Fruit fly (Drosophila melanogaster) whole organism, embryonic: Measurements from ENCODE around the gene CG2962.

ENCODE experiments used
- ATbp ChIP-seq: fragments of 200-800 bp; sonication (Bioruptor generic); optimal IDR thresholded peaks from 2 replicates; lab custom pipeline; 2017; ENCODE audit warnings: missing biosample characterization, mild to moderate bottlenecking, missing genetic modification characterization, missing genetic modification reagents
- Abd-B ChIP-seq: fragments of 200-800 bp; sonication (Bioruptor generic); optimal IDR thresholded peaks from 2 replicates; lab custom pipeline; 2018; ENCODE audit warnings: missing biosample characterization, mild to moderate bottlenecking, missing genetic modification characterization, moderate library complexity
- Atf3 ChIP-seq: fragments of 200-800 bp; sonication (Bioruptor generic); optimal IDR thresholded peaks from 3 replicates; lab custom pipeline; 2016; ENCODE audit warnings: missing biosample characterization, missing genetic modification characterization
- Awh ChIP-seq: fragments of 200-800 bp; sonication (Bioruptor generic); IDR thresholded peaks from 2 replicates; pipeline ENCODE4, ENCODE4 v1.3.6; 2022; ENCODE audit warnings: missing biosample characterization, missing genetic modification characterization
- CG10147 ChIP-seq: fragments of 200-800 bp; sonication (Bioruptor generic); optimal IDR thresholded peaks from 2 replicates; lab custom pipeline; 2019; ENCODE audit warnings: missing biosample characterization, mild to moderate bottlenecking, missing genetic modification characterization, moderate library complexity
- CG10565 ChIP-seq: fragments of 200-800 bp; sonication (Bioruptor generic); optimal IDR thresholded peaks from 3 replicates; lab custom pipeline; 2016; ENCODE audit warnings: missing biosample characterization, mild to moderate bottlenecking, missing genetic modification characterization
- CG10654 ChIP-seq: fragments of 200-800 bp; sonication (Bioruptor generic); optimal IDR thresholded peaks from 2 replicates; lab custom pipeline; 2016; ENCODE audit warnings: missing biosample characterization, missing genetic modification characterization
- CG14710 ChIP-seq: fragments of 200-800 bp; sonication (Bioruptor generic); optimal IDR thresholded peaks from 3 replicates; lab custom pipeline; 2019; ENCODE audit warnings: missing biosample characterization, mild to moderate bottlenecking, missing genetic modification characterization, moderate library complexity
- CG15011 ChIP-seq: fragments of 200-800 bp; sonication (Bioruptor generic); optimal IDR thresholded peaks from 3 replicates; lab custom pipeline; 2018; ENCODE audit warnings: missing biosample characterization, mild to moderate bottlenecking, missing genetic modification characterization
- CG1602 ChIP-seq: fragments of 200-800 bp; sonication (Bioruptor generic); optimal IDR thresholded peaks from 3 replicates; lab custom pipeline; 2016; ENCODE audit warnings: missing biosample characterization, missing genetic modification characterization
- CG17328 ChIP-seq: fragments of 200-800 bp; sonication (Bioruptor generic); IDR thresholded peaks from 2 replicates; pipeline ENCODE4 v1.3.6; 2022; ENCODE audit warnings: missing biosample characterization, missing genetic modification characterization
- CG17912 ChIP-seq: fragments of 200-800 bp; sonication (Bioruptor generic); optimal IDR thresholded peaks from 2 replicates; lab custom pipeline; 2018; ENCODE audit warnings: missing biosample characterization, mild to moderate bottlenecking, missing genetic modification characterization
- CG3163 ChIP-seq: fragments of 200-800 bp; sonication (Bioruptor generic); optimal IDR thresholded peaks from 3 replicates; lab custom pipeline; 2016; ENCODE audit warnings: missing biosample characterization, missing genetic modification characterization
- CG34376 ChIP-seq: fragments of 200-800 bp; sonication (Bioruptor generic); optimal IDR thresholded peaks from 2 replicates; lab custom pipeline; 2018; ENCODE audit warnings: missing biosample characterization, mild to moderate bottlenecking, missing genetic modification characterization
- CG3995 ChIP-seq: fragments of 200-800 bp; sonication (Bioruptor generic); optimal IDR thresholded peaks from 3 replicates; lab custom pipeline; 2016; ENCODE audit warnings: missing biosample characterization, missing genetic modification characterization
- CG42726 ChIP-seq: fragments of 200-800 bp; sonication (Bioruptor generic); IDR thresholded peaks from 2 replicates; pipeline ENCODE4 v1.3.6; 2022; ENCODE audit warnings: missing biosample characterization, missing genetic modification characterization; ENCODE audit not compliant: partially characterized antibody
- CG4820 ChIP-seq: fragments of 200-800 bp; sonication (Bioruptor generic); optimal IDR thresholded peaks from 3 replicates; lab custom pipeline; 2016; ENCODE audit warnings: missing biosample characterization, missing genetic modification characterization
- CG8359 ChIP-seq: fragments of 200-800 bp; sonication (Bioruptor generic); optimal IDR thresholded peaks from 2 replicates; lab custom pipeline; 2017; ENCODE audit warnings: missing biosample characterization, mild to moderate bottlenecking, missing genetic modification characterization, borderline replicate concordance
- CG9609 ChIP-seq: fragments of 200-800 bp; sonication (Bioruptor generic); optimal IDR thresholded peaks from 3 replicates; lab custom pipeline; 2016; ENCODE audit warnings: missing biosample characterization, missing genetic modification characterization
- CG9727 ChIP-seq: fragments of 200-800 bp; sonication (Bioruptor generic); optimal IDR thresholded peaks from 3 replicates; lab custom pipeline; 2017; ENCODE audit warnings: missing biosample characterization, mild to moderate bottlenecking, missing genetic modification characterization
- Chrac-16 ChIP-seq: fragments of 200-800 bp; sonication (Bioruptor generic); optimal IDR thresholded peaks from 3 replicates; lab custom pipeline; 2016; ENCODE audit warnings: missing biosample characterization, missing genetic modification characterization
- D19A ChIP-seq: fragments of 200-800 bp; optimal IDR thresholded peaks from 3 replicates; lab custom pipeline; 2019; ENCODE audit warnings: missing biosample characterization, mild to moderate bottlenecking, missing genetic modification characterization, moderate library complexity
- Dek ChIP-seq: fragments of 200-800 bp; sonication (Bioruptor generic); optimal IDR thresholded peaks from 3 replicates; lab custom pipeline; 2019; ENCODE audit warnings: missing biosample characterization, mild to moderate bottlenecking, missing genetic modification characterization, moderate library complexity
- Dll ChIP-seq: fragments of 200-800 bp; sonication (Bioruptor generic); IDR thresholded peaks from 4 replicates; pipeline ENCODE4 v1.3.6; 2022; ENCODE audit warnings: missing biosample characterization, missing genetic modification characterization; ENCODE audit not compliant: partially characterized antibody
- ERR ChIP-seq: fragments of 200-800 bp; sonication (Bioruptor generic); optimal IDR thresholded peaks from 2 replicates; lab custom pipeline; 2016; ENCODE audit warnings: missing biosample characterization, missing genetic modification characterization
- Fer2 ChIP-seq: fragments of 200-800 bp; sonication (Bioruptor generic); optimal IDR thresholded peaks from 2 replicates; lab custom pipeline; 2018; ENCODE audit warnings: missing biosample characterization, mild to moderate bottlenecking, missing genetic modification characterization, moderate library complexity
- H2.0 ChIP-seq: fragments of 200-800 bp; sonication (Bioruptor generic); IDR thresholded peaks from 2 replicates; pipeline ENCODE4 v1.3.6; 2022; ENCODE audit warnings: missing biosample characterization, missing genetic modification characterization
- HmgD ChIP-seq: fragments of 200-800 bp; sonication (Bioruptor generic); optimal IDR thresholded peaks from 3 replicates; lab custom pipeline; 2016; ENCODE audit warnings: missing biosample characterization, missing genetic modification characterization
- MESR4 ChIP-seq: fragments of 200-800 bp; sonication (Bioruptor generic); optimal IDR thresholded peaks from 2 replicates; lab custom pipeline; 2018; ENCODE audit warnings: missing biosample characterization, mild to moderate bottlenecking, missing genetic modification characterization, moderate library complexity
- Meics ChIP-seq: fragments of 200-800 bp; sonication (Bioruptor generic); optimal IDR thresholded peaks from 2 replicates; lab custom pipeline; 2017; ENCODE audit warnings: missing biosample characterization, mild to moderate bottlenecking, missing genetic modification characterization
- NFAT ChIP-seq: fragments of 200-800 bp; sonication (Bioruptor generic); IDR thresholded peaks from 2 replicates; pipeline ENCODE4 v1.3.6; 2022; ENCODE audit warnings: missing biosample characterization, missing genetic modification characterization
- Spps ChIP-seq: fragments of 200-800 bp; sonication (Bioruptor generic); optimal IDR thresholded peaks from 2 replicates; lab custom pipeline; 2018; ENCODE audit warnings: missing biosample characterization, mild to moderate bottlenecking, missing genetic modification characterization
- Sry-δ ChIP-seq: fragments of 200-800 bp; sonication (Bioruptor generic); optimal IDR thresholded peaks from 2 replicates; lab custom pipeline; 2016; ENCODE audit warnings: missing biosample characterization, missing genetic modification characterization
- Vsx1 ChIP-seq: fragments of 200-800 bp; sonication (Bioruptor generic); optimal IDR thresholded peaks from 2 replicates; lab custom pipeline; 2017; ENCODE audit warnings: missing biosample characterization, mild to moderate bottlenecking, missing genetic modification characterization, missing genetic modification reagents
- Xbp1 ChIP-seq: fragments of 200-800 bp; sonication (Bioruptor generic); optimal IDR thresholded peaks from 3 replicates; lab custom pipeline; 2016; ENCODE audit warnings: missing biosample characterization, mild to moderate bottlenecking, missing genetic modification characterization
- Xrp1 ChIP-seq: fragments of 200-800 bp; sonication (Bioruptor generic); IDR thresholded peaks from 2 replicates; pipeline ENCODE4 v1.3.6; 2022; ENCODE audit warnings: missing biosample characterization, missing genetic modification characterization
- al ChIP-seq: fragments of 200-800 bp; sonication (Bioruptor generic); IDR thresholded peaks from 2 replicates; pipeline ENCODE4 v1.3.6; 2022; ENCODE audit warnings: missing biosample characterization, missing genetic modification characterization
- ato ChIP-seq: fragments of 200-800 bp; sonication (Bioruptor generic); IDR thresholded peaks from 2 replicates; pipeline ENCODE4 v1.3.6; 2022; ENCODE audit warnings: missing biosample characterization, missing genetic modification characterization; ENCODE audit not compliant: partially characterized antibody
- crc ChIP-seq: fragments of 200-800 bp; sonication (Bioruptor generic); optimal IDR thresholded peaks from 2 replicates; lab custom pipeline; 2016; ENCODE audit warnings: missing biosample characterization, missing genetic modification characterization
- dpn ChIP-seq, 2 experiments: fragments of 200-800 bp; sonication (Bioruptor generic); optimal IDR thresholded peaks; 3 replicates each; lab custom pipeline; 2016; ENCODE audit warnings: missing biosample characterization in 2 of 2, missing genetic modification characterization in 2 of 2
- ftz-f1 ChIP-seq: fragments of 200-800 bp; sonication (Bioruptor generic); optimal IDR thresholded peaks from 2 replicates; lab custom pipeline; 2016; ENCODE audit warnings: missing biosample characterization, missing genetic modification characterization
- insv ChIP-seq, 2 experiments: fragments of 200-800 bp; sonication (Bioruptor generic); optimal IDR thresholded peaks; 3 replicates each; lab custom pipeline; 2016 to 2018; ENCODE audit warnings: missing biosample characterization in 2 of 2, missing genetic modification characterization in 2 of 2
- jumu ChIP-seq: fragments of 200-800 bp; sonication (Bioruptor generic); optimal IDR thresholded peaks from 3 replicates; lab custom pipeline; 2016; ENCODE audit warnings: missing biosample characterization, missing genetic modification characterization
- lola ChIP-seq, 3 experiments: fragments of >200 bp in 2 of 3; fragments of 200-800 bp in 1 of 3; sonication (Bioruptor generic) in 1 of 3; optimal IDR thresholded peaks; 2 replicates each; lab custom pipeline; 2017 to 2019; ENCODE audit warnings: missing biosample characterization in 3 of 3, missing genetic modification characterization in 3 of 3, mild to moderate bottlenecking in 1 of 3, moderate library complexity in 1 of 3
- pho ChIP-seq: fragments of 200-800 bp; sonication (Bioruptor generic); optimal IDR thresholded peaks from 2 replicates; lab custom pipeline; 2016; ENCODE audit warnings: missing biosample characterization, missing genetic modification characterization
- ro ChIP-seq: fragments of 200-800 bp; sonication (Bioruptor generic); IDR thresholded peaks from 2 replicates; pipeline ENCODE4 v1.3.6; 2022; ENCODE audit warnings: missing biosample characterization, missing genetic modification characterization
- sima ChIP-seq: fragments of 200-800 bp; sonication (Bioruptor generic); optimal IDR thresholded peaks from 2 replicates; lab custom pipeline; 2016; ENCODE audit warnings: missing biosample characterization, missing genetic modification characterization
- tx ChIP-seq: fragments of 200-800 bp; sonication (Bioruptor generic); optimal IDR thresholded peaks from 2 replicates; lab custom pipeline; 2016; ENCODE audit warnings: missing biosample characterization, missing genetic modification characterization
- zf30C ChIP-seq: fragments of 200-800 bp; sonication (Bioruptor generic); optimal IDR thresholded peaks from 3 replicates; lab custom pipeline; 2018; ENCODE audit warnings: missing biosample characterization, mild to moderate bottlenecking, missing genetic modification characterization

The CG2962 gene

DNA sequence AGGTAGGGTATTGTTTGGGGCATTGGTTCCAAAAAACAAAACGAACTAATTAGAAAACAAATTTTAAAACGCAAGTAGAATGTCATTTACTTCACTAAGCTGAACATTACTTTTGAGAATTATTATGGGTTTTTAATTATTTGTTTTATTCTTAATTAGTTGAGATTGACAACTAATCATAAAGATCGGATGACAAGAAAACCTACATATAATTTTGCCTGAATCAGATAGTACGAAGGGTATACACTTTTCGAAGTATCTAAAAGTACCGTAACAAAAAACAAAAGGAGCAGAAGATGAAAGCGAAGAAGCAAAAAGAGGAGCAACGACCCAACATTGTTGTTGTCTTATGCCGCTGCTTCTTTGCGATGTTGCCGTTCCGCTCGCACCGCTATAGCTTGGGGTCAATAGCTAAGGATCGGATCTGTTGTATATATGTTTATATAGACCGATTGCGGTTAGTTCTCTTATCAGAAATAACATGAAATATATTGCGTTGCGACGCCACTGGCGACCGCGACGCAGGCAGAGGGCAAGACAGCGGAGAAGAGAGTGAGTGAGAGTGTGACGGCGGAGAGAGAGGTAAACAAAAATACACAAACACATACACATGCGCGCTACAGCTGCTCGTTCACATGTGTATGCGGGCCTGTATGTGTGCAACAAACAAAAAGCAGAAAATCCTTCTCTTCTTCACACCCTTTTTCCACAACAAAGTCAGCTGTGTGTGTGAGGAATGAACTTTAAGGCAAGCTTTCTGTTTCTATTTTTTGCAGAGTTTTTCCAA lies 5.1 kb downstream of the CG2962 start (continued):
- TF ChIP-seq crc (peak; percentile 33), Dek (tag; lab: Kevin White, UChicago) (peak; percentile 73), NFAT (GFP tag; lab: Robert Waterston, UW) (no peak), dpn (GFP tag; optimal IDR thresholded peaks at IDR 0.05; lab: Kevin White, UChicago) (peak; percentile 24 to 54), CG10147 (GFP tag; lab: Kevin White, UChicago) (peak; percentile 59), Xbp1 (peak; percentile 65), CG17328 (GFP tag; lab: Robert Waterston, UW) (peak; percentile 19; the same call in 1 of the 2 replicates), MESR4 (GFP tag; lab: Kevin White, UChicago) (no peak), Fer2 (tag; lab: Kevin White, UChicago) (no peak), CG15011 (peak; percentile 8), jumu (GFP tag; lab: Kevin White, UChicago) (peak; percentile 9), Sry-δ (GFP tag; lab: Kevin White, UChicago) (no peak), zf30C (GFP tag; lab: Kevin White, UChicago) (no peak), CG14710 (tag; lab: Kevin White, UChicago) (peak; percentile 57), ERR (GFP tag; lab: Kevin White, UChicago) (no peak), CG1602 (GFP tag; lab: Kevin White, UChicago) (peak; percentile 51), CG42726 (no peak), CG10654 (GFP tag; lab: Kevin White, UChicago) (peak; percentile 24), sima (GFP tag; lab: Kevin White, UChicago) (no peak), HmgD (GFP tag; lab: Kevin White, UChicago) (no peak), Chrac-16 (GFP tag; lab: Kevin White, UChicago) (peak; percentile 13), H2.0 (GFP tag; lab: Robert Waterston, UW) (peak; percentile 28; the same call in 1 of the 2 replicates), Xrp1 (GFP tag; lab: Robert Waterston, UW) (peak; percentile 57), D19A (tag; lab: Kevin White, UChicago) (peak; percentile 99), Awh (no peak), CG8359 (GFP tag; lab: Kevin White, UChicago) (no peak), CG3995 (peak; percentile 31), CG9727 (peak; percentile 63), pho (GFP tag; lab: Kevin White, UChicago) (peak; percentile 69), Dll (GFP tag; lab: Robert Waterston, UW) (no peak), CG17912 (GFP tag; lab: Kevin White, UChicago) (no peak), ftz-f1 (GFP tag; lab: Kevin White, UChicago) (no peak), Meics (peak; percentile 70), CG34376 (no peak), CG3163 (GFP tag; lab: Kevin White, UChicago) (no peak), ATbp (GFP tag; lab: Kevin White, UChicago) (peak; percentile 44), al (GFP tag; lab: Robert Waterston, UW) (no peak), insv (GFP tag; optimal IDR thresholded peaks at IDR 0.05; lab: Kevin White, UChicago) (no peak), Abd-B (GFP tag; lab: Kevin White, UChicago) (peak; percentile 44), ato (no peak), ro (GFP tag; lab: Robert Waterston, UW) (no peak), Atf3 (GFP tag; lab: Kevin White, UChicago) (peak; percentile 25), CG9609 (GFP tag; lab: Kevin White, UChicago) (peak; percentile 2), CG10565 (GFP tag; lab: Kevin White, UChicago) (no peak), Vsx1 (peak; percentile 18), CG4820 (GFP tag; lab: Kevin White, UChicago) (peak; percentile 1), tx (GFP tag; lab: Kevin White, UChicago) (no peak), lola (GFP tag; optimal IDR thresholded peaks at IDR 0.05; lab: Kevin White, UChicago) (peak in 1 of 3 experiments; percentile 55), Spps (tag; lab: Kevin White, UChicago) (peak; percentile 24)
